Fruit fly (Drosophila melanogaster) whole organism, adult: ENCODE data around the gene CG43179.

Experiments
- CG11617 ChIP-seq: fragments of 200-800 bp; sonication (Bioruptor generic); optimal IDR thresholded peaks from 2 replicates; lab custom pipeline; 2017; ENCODE audit warnings: mild to moderate bottlenecking, missing biosample characterization, missing genetic modification reagents, missing genetic modification characterization
- CG12768 ChIP-seq: fragments of 200-800 bp; sonication (Bioruptor generic); optimal IDR thresholded peaks from 2 replicates; lab custom pipeline; 2017; ENCODE audit warnings: missing biosample characterization, missing genetic modification characterization, mild to moderate bottlenecking, moderate library complexity, missing genetic modification reagents
- CG14711 ChIP-seq: fragments of 200-800 bp; sonication (Bioruptor generic); optimal IDR thresholded peaks from 2 replicates; lab custom pipeline; 2018; ENCODE audit warnings: missing biosample characterization, mild to moderate bottlenecking, missing genetic modification characterization, moderate library complexity
- CG1620 ChIP-seq: fragments of 200-800 bp; sonication (Bioruptor generic); optimal IDR thresholded peaks from 2 replicates; lab custom pipeline; 2016; ENCODE audit warnings: missing biosample characterization, missing genetic modification characterization
- CG33017 ChIP-seq: fragments of 200-800 bp; sonication (Bioruptor generic); optimal IDR thresholded peaks from 2 replicates; lab custom pipeline; 2018; ENCODE audit warnings: missing biosample characterization, mild to moderate bottlenecking, missing genetic modification characterization, moderate library complexity
- CG5204 ChIP-seq: fragments of 200-800 bp; sonication (Bioruptor generic); optimal IDR thresholded peaks from 2 replicates; lab custom pipeline; 2016; ENCODE audit warnings: missing biosample characterization, missing genetic modification characterization
- CG7045 ChIP-seq: fragments of 200-800 bp; sonication (Bioruptor generic); optimal IDR thresholded peaks from 2 replicates; lab custom pipeline; 2017; ENCODE audit warnings: missing biosample characterization, mild to moderate bottlenecking, missing genetic modification characterization
- CG7101 ChIP-seq: fragments of 200-800 bp; sonication (Bioruptor generic); optimal IDR thresholded peaks from 2 replicates; lab custom pipeline; 2018; ENCODE audit warnings: missing biosample characterization, mild to moderate bottlenecking, missing genetic modification characterization, moderate library complexity
- Clk ChIP-seq: fragments of 200-800 bp; sonication (Bioruptor generic); optimal IDR thresholded peaks from 2 replicates; lab custom pipeline; 2017; ENCODE audit warnings: missing biosample characterization, missing genetic modification characterization
- Crg-1 ChIP-seq: fragments of 200-800 bp; sonication (Bioruptor generic); optimal IDR thresholded peaks from 2 replicates; lab custom pipeline; 2016; ENCODE audit warnings: missing biosample characterization, missing genetic modification characterization
- Hr96 ChIP-seq: fragments of 200-800 bp; sonication (Bioruptor generic); optimal IDR thresholded peaks from 2 replicates; lab custom pipeline; 2016; ENCODE audit warnings: missing biosample characterization, missing genetic modification characterization
- Mnt ChIP-seq: fragments of 200-800 bp; sonication (Bioruptor generic); optimal IDR thresholded peaks from 2 replicates; lab custom pipeline; 2016; ENCODE audit warnings: missing biosample characterization, mild to moderate bottlenecking, missing genetic modification characterization
- bab1 ChIP-seq: fragments of 200-800 bp; sonication (Bioruptor generic); optimal IDR thresholded peaks from 3 replicates; lab custom pipeline; 2019; ENCODE audit warnings: missing biosample characterization, mild to moderate bottlenecking, missing genetic modification characterization, moderate library complexity
- cic ChIP-seq: fragments of 200-800 bp; sonication (Bioruptor generic); optimal IDR thresholded peaks from 2 replicates; lab custom pipeline; 2017; ENCODE audit warnings: missing biosample characterization, mild to moderate bottlenecking, missing genetic modification characterization, moderate library complexity
- cnc ChIP-seq, 2 experiments: fragments of >200 bp; optimal IDR thresholded peaks; 2 replicates each; lab custom pipeline; 2017
- kay ChIP-seq: fragments of 200-800 bp; sonication (Bioruptor generic); peaks from one replicate; lab custom pipeline; 2016; ENCODE audit warnings: missing biosample characterization, missing genetic modification characterization, borderline replicate concordance
- ovo ChIP-seq: fragments of 200-800 bp; sonication (Bioruptor generic); optimal IDR thresholded peaks from 2 replicates; lab custom pipeline; 2016; ENCODE audit warnings: missing biosample characterization, missing genetic modification characterization
- pad ChIP-seq: fragments of 200-800 bp; sonication (Bioruptor generic); optimal IDR thresholded peaks from 3 replicates; lab custom pipeline; 2017; ENCODE audit warnings: missing biosample characterization, missing genetic modification characterization, mild to moderate bottlenecking, moderate library complexity, missing genetic modification reagents
- tj ChIP-seq: fragments of 200-800 bp; sonication (Bioruptor generic); optimal IDR thresholded peaks from 3 replicates; lab custom pipeline; 2017; ENCODE audit warnings: missing biosample characterization, mild to moderate bottlenecking, missing genetic modification characterization, moderate library complexity
- toe ChIP-seq: fragments of 200-800 bp; sonication (Bioruptor generic); optimal IDR thresholded peaks from 2 replicates; lab custom pipeline; 2016; ENCODE audit warnings: missing biosample characterization, missing genetic modification characterization

The CG43179 gene

DNA sequence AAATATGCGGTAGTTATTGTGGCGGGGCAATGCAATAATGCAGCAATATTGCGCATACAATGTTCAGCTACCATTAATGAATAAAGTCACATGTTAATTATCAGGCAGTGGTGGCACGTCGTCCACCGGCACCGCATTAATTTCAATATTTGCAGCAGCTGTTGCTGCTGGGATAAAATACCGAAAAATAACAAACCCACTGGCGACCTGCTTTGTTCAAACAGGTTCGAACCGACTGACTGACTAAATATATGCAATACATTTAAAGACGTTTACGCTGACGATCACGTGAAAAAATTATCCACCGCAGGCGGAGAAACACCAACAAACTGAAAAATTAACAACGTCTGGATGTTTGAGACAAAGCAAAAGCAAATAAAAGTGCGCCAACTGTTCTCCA, 41.6 kb downstream of the CG43179 start:
- TF ChIP-seq Crg-1 (GFP tag; lab: Kevin White, UChicago) (no peak), cic (GFP tag; lab: Kevin White, UChicago) (no peak), bab1 (GFP tag; lab: Kevin White, UChicago) (no peak), pad (GFP tag; lab: Kevin White, UChicago) (no peak)

DNA sequence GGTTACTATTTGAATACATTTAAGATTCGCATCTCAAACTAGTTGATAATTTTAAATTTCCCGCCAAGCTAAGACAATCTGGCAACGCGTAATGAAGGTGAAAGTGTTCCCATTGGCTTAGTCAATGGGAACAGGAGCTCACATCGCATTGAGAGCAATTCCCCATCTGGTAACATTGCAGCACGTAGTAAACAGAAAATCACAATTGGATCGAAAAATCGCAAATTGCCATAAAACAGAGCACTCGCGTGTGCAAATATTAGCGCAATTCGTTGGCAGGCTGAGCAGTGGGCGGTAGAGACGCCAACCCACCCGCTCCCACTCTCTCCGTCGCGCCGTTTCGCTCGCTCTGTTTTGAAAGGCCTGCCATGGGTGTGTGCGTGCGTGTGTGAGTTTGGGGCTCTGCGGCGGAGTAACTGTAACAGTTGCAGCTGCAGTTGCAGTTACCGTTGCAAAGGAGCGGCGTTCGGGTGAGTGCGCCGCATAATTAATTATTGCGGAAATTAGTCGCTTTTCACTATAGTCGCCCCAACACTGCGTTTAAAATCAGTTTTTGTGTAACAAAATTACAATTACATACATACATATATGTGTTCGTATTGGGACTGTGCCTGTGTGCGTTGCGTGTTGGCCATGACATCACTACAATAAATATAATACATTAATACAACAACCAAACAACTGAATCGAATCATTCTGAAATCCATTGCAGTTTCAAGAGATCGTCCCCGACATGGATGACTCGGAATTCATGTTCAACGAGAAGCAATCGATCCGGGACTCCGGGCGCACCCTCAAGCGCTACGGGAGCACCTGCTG, 42.4 kb downstream of the CG43179 start:
- TF ChIP-seq Crg-1 (GFP tag; lab: Kevin White, UChicago) (no peak), CG11617 (GFP tag; lab: Kevin White, UChicago) (no peak), Clk (no peak), CG7101 (tag; lab: Kevin White, UChicago) (no peak), cnc (optimal IDR thresholded peaks at IDR 0.05; lab: Kevin White, UChicago) (no peak), CG7045 (GFP tag; lab: Kevin White, UChicago) (no peak), CG33017 (tag; lab: Kevin White, UChicago) (no peak), toe (no peak), CG12768 (GFP tag; lab: Kevin White, UChicago) (peak; percentile 39), tj (peak; percentile 36), Mnt (GFP tag; lab: Kevin White, UChicago) (peak; percentile 17), bab1 (GFP tag; lab: Kevin White, UChicago) (peak; percentile 56), cic (GFP tag; lab: Kevin White, UChicago) (peak; percentile 94), kay (GFP tag; lab: Kevin White, UChicago) (no peak), Hr96 (GFP tag; lab: Kevin White, UChicago) (no peak), CG5204 (GFP tag; lab: Kevin White, UChicago) (no peak), CG14711 (tag; lab: Kevin White, UChicago) (no peak), CG1620 (no peak), ovo (GFP tag; lab: Kevin White, UChicago) (peak; percentile 77), pad (GFP tag; lab: Kevin White, UChicago) (peak; percentile 68)

DNA sequence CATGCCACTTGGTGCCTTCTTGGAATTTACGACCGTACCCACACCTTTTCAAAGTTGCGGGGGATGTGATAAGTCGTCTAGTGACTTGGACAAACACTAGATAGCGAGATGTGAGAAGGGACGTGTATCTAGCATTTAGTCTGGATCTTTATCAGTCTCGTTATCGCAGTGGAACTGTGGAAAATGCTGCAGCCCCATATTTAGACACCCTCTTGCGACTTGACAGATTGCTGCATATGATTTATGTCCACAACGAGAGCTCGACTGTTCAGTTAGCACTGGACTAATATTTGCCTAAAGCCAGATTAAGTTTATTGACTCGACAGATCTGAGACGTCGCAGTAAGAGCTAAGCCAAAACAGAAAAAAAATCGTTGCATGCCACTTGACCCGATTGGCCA, 44.0 kb downstream of the CG43179 start:
- TF ChIP-seq CG5204 (GFP tag; lab: Kevin White, UChicago): no peak
- peak; percentile 45 for TF ChIP-seq CG12768 (GFP tag; lab: Kevin White, UChicago)
- TF ChIP-seq ovo (GFP tag; lab: Kevin White, UChicago): no peak
- peak; percentile 7 for TF ChIP-seq CG14711 (tag; lab: Kevin White, UChicago)
- TF ChIP-seq CG11617 (GFP tag; lab: Kevin White, UChicago): no peak
- TF ChIP-seq Hr96 (GFP tag; lab: Kevin White, UChicago): no peak
- peak; percentile 21 for TF ChIP-seq pad (GFP tag; lab: Kevin White, UChicago)
- peak; percentile 28 for TF ChIP-seq CG7045 (GFP tag; lab: Kevin White, UChicago)
- TF ChIP-seq CG33017 (tag; lab: Kevin White, UChicago): no peak
- TF ChIP-seq bab1 (GFP tag; lab: Kevin White, UChicago): no peak
- no peak for TF ChIP-seq Crg-1 (GFP tag; lab: Kevin White, UChicago)
- no peak for TF ChIP-seq kay (GFP tag; lab: Kevin White, UChicago)
- TF ChIP-seq cic (GFP tag; lab: Kevin White, UChicago): peak; percentile 56
- no peak for TF ChIP-seq cnc (optimal IDR thresholded peaks at IDR 0.05; lab: Kevin White, UChicago)
- no peak for TF ChIP-seq tj
- TF ChIP-seq Mnt (GFP tag; lab: Kevin White, UChicago): no peak
- TF ChIP-seq CG1620: no peak
- TF ChIP-seq CG7101 (tag; lab: Kevin White, UChicago): no peak
- no peak for TF ChIP-seq Clk
- TF ChIP-seq toe: no peak

DNA sequence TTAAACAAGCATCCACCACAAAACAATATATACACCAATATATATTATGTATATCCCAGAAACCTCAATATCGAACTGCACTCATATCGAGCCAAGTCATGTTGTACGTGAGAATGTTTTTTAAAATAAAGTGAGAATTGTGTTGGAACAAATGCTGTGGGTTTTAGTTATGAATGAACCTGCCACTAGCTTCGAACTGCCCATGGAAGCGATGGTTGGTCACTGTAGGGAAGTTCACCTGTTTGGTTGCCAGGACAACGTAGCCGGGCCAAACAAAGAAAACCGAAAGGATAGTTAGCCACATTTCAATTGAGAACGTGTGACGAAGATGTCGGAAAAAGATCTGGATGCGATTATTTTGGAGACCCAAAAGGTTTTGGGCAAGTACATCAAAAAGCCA, 46.2 kb downstream of the CG43179 start, which contains the start of gene IFT54:
IFT54 (plus strand) TSS at position 301 of the 400 bp plus-strand sequence.
- TF ChIP-seq Mnt (GFP tag; lab: Kevin White, UChicago) (no peak), pad (GFP tag; lab: Kevin White, UChicago) (no peak), CG5204 (GFP tag; lab: Kevin White, UChicago) (no peak), CG33017 (tag; lab: Kevin White, UChicago) (no peak)
